Fruit fly (Drosophila melanogaster) whole organism, embryonic: Measurements from ENCODE around the gene Seipin.

Experiments
- Ada2b ChIP-seq: fragments of 200-800 bp; sonication (Bioruptor generic); IDR thresholded peaks from 2 replicates; pipeline ENCODE4 v1.3.6; 2022; ENCODE audit warnings: missing biosample characterization, missing genetic modification characterization
- Awh ChIP-seq: fragments of 200-800 bp; sonication (Bioruptor generic); IDR thresholded peaks from 2 replicates; pipeline ENCODE4, ENCODE4 v1.3.6; 2022; ENCODE audit warnings: missing biosample characterization, missing genetic modification characterization
- BEAF-32 ChIP-seq: fragments of 200-800 bp; sonication (Bioruptor generic); optimal IDR thresholded peaks from 3 replicates; lab custom pipeline; 2017; ENCODE audit warnings: missing biosample characterization, missing genetic modification characterization, mild to moderate bottlenecking, moderate library complexity, missing genetic modification reagents
- Bdp1 ChIP-seq: fragments of 200-800 bp; sonication (Bioruptor generic); optimal IDR thresholded peaks from 3 replicates; lab custom pipeline; 2016; ENCODE audit warnings: missing biosample characterization, missing genetic modification characterization
- CG11085 ChIP-seq: fragments of 200-800 bp; sonication (Bioruptor generic); IDR thresholded peaks from 2 replicates; pipeline ENCODE4 v1.3.6; 2022; ENCODE audit warnings: missing biosample characterization, missing genetic modification characterization
- CG11398 ChIP-seq: fragments of 200-800 bp; sonication (Bioruptor generic); optimal IDR thresholded peaks from 2 replicates; lab custom pipeline; 2016; ENCODE audit warnings: missing biosample characterization, missing genetic modification characterization
- CG12071 ChIP-seq: fragments of 200-800 bp; sonication (Bioruptor generic); optimal IDR thresholded peaks from 3 replicates; lab custom pipeline; 2018; ENCODE audit warnings: missing biosample characterization, mild to moderate bottlenecking, missing genetic modification characterization
- CG16815 ChIP-seq: fragments of 200-800 bp; sonication (Bioruptor generic); optimal IDR thresholded peaks from 3 replicates; lab custom pipeline; 2017; ENCODE audit warnings: missing biosample characterization, mild to moderate bottlenecking, missing genetic modification characterization
- CG18262 ChIP-seq: fragments of 200-800 bp; optimal IDR thresholded peaks from 3 replicates; lab custom pipeline; 2019; ENCODE audit warnings: missing biosample characterization, mild to moderate bottlenecking, missing genetic modification characterization, moderate library complexity
- CG2116 ChIP-seq: fragments of 200-800 bp; sonication (Bioruptor generic); optimal IDR thresholded peaks from 3 replicates; lab custom pipeline; 2018; ENCODE audit warnings: missing biosample characterization, mild to moderate bottlenecking, missing genetic modification characterization
- CG2889 ChIP-seq: fragments of 200-800 bp; sonication (Bioruptor generic); IDR thresholded peaks from 3 replicates; pipeline ENCODE4 v1.3.6; 2022; ENCODE audit warnings: missing biosample characterization, missing genetic modification characterization
- CG30431 ChIP-seq: fragments of 200-800 bp; sonication (Bioruptor generic); optimal IDR thresholded peaks from 2 replicates; lab custom pipeline; 2017; ENCODE audit warnings: missing biosample characterization, missing genetic modification characterization
- CG3065 ChIP-seq: fragments of 200-800 bp; sonication (Bioruptor generic); optimal IDR thresholded peaks from 2 replicates; lab custom pipeline; 2016; ENCODE audit warnings: missing biosample characterization, missing genetic modification characterization
- CG33213 ChIP-seq: fragments of 200-800 bp; sonication (Bioruptor generic); optimal IDR thresholded peaks from 3 replicates; lab custom pipeline; 2016; ENCODE audit warnings: missing biosample characterization, missing genetic modification characterization
- CG4282 ChIP-seq: fragments of 200-800 bp; sonication (Bioruptor generic); optimal IDR thresholded peaks from 2 replicates; lab custom pipeline; 2016; ENCODE audit warnings: missing biosample characterization, missing genetic modification characterization
- CG43689 ChIP-seq: fragments of 200-800 bp; sonication (Bioruptor generic); IDR thresholded peaks from 2 replicates; pipeline ENCODE4 v1.3.6; 2022; ENCODE audit warnings: missing biosample characterization, missing genetic modification characterization
- CG5245 ChIP-seq: fragments of 200-800 bp; sonication (Bioruptor generic); optimal IDR thresholded peaks from 3 replicates; lab custom pipeline; 2016; ENCODE audit warnings: missing biosample characterization, missing genetic modification characterization
- CG5953 ChIP-seq: fragments of 200-800 bp; sonication (Bioruptor generic); IDR thresholded peaks from 2 replicates; pipeline ENCODE4 v1.3.6; 2022; ENCODE audit warnings: missing biosample characterization, missing genetic modification characterization
- CG6813 ChIP-seq: fragments of 200-800 bp; sonication (Bioruptor generic); optimal IDR thresholded peaks from 2 replicates; lab custom pipeline; 2017; ENCODE audit warnings: missing biosample characterization, missing genetic modification characterization, mild to moderate bottlenecking, moderate library complexity, missing genetic modification reagents
- CG9876 ChIP-seq: fragments of 200-800 bp; sonication (Bioruptor generic); optimal IDR thresholded peaks from 2 replicates; lab custom pipeline; 2016; ENCODE audit warnings: missing biosample characterization, missing genetic modification characterization
- CHES-1-like ChIP-seq: fragments of 200-800 bp; sonication (Bioruptor generic); optimal IDR thresholded peaks from 2 replicates; lab custom pipeline; 2016; ENCODE audit warnings: missing biosample characterization, missing genetic modification characterization
- Hmr ChIP-seq: fragments of 200-800 bp; sonication (Bioruptor generic); optimal IDR thresholded peaks from 3 replicates; lab custom pipeline; 2017; ENCODE audit warnings: mild to moderate bottlenecking, missing biosample characterization, missing genetic modification reagents, missing genetic modification characterization
- Hmx ChIP-seq: fragments of 200-800 bp; sonication (Bioruptor generic); optimal IDR thresholded peaks from 2 replicates; lab custom pipeline; 2016; ENCODE audit warnings: missing biosample characterization, missing genetic modification characterization
- Hr39 ChIP-seq: fragments of >200 bp; optimal IDR thresholded peaks from 2 replicates; lab custom pipeline; 2017
- Hr51 ChIP-seq, 2 experiments: fragments of 200-800 bp; sonication (Bioruptor generic); optimal IDR thresholded peaks; 2 replicates in 1 of 2; 3 replicates in 1 of 2; lab custom pipeline; 2016 to 2018; ENCODE audit warnings: missing biosample characterization in 2 of 2, missing genetic modification characterization in 2 of 2, mild to moderate bottlenecking in 1 of 2, moderate library complexity in 1 of 2
- Mrtf ChIP-seq: fragments of 200-800 bp; sonication (Bioruptor generic); IDR thresholded peaks from 3 replicates; pipeline ENCODE4 v1.3.6; 2022; ENCODE audit warnings: missing biosample characterization, missing genetic modification characterization
- Neu2 ChIP-seq: fragments of 200-800 bp; sonication (Bioruptor generic); optimal IDR thresholded peaks from 3 replicates; lab custom pipeline; 2016; ENCODE audit warnings: missing biosample characterization, missing genetic modification characterization, borderline replicate concordance
- Optix ChIP-seq: fragments of 200-800 bp; sonication (Bioruptor generic); IDR thresholded peaks from 3 replicates; pipeline ENCODE4 v1.3.6; 2022; ENCODE audit warnings: missing biosample characterization, missing genetic modification characterization
- Six4 ChIP-seq: fragments of 200-800 bp; sonication (Bioruptor generic); optimal IDR thresholded peaks from 2 replicates; lab custom pipeline; 2016; ENCODE audit warnings: missing biosample characterization, missing genetic modification characterization
- TFAM ChIP-seq: fragments of 200-800 bp; sonication (Bioruptor generic); optimal IDR thresholded peaks from 2 replicates; lab custom pipeline; 2017; ENCODE audit warnings: missing biosample characterization, missing genetic modification characterization, inconsistent platforms
- ap ChIP-seq: fragments of 200-800 bp; sonication (Bioruptor generic); IDR thresholded peaks from 2 replicates; pipeline ENCODE4 v1.3.6; 2022; ENCODE audit warnings: missing biosample characterization, missing genetic modification characterization
- bab2 ChIP-seq: fragments of 200-800 bp; sonication (Bioruptor generic); optimal IDR thresholded peaks from 2 replicates; lab custom pipeline; 2016; ENCODE audit warnings: missing biosample characterization, missing genetic modification characterization
- bcd ChIP-seq: fragments of 200-800 bp; sonication (Bioruptor generic); optimal IDR thresholded peaks from 2 replicates; lab custom pipeline; 2017; ENCODE audit warnings: missing biosample characterization, mild to moderate bottlenecking, missing genetic modification characterization
- dpn ChIP-seq, 2 experiments: fragments of 200-800 bp; sonication (Bioruptor generic); optimal IDR thresholded peaks; 3 replicates each; lab custom pipeline; 2016; ENCODE audit warnings: missing biosample characterization in 2 of 2, missing genetic modification characterization in 2 of 2
- eyg ChIP-seq: fragments of 200-800 bp; sonication (Bioruptor generic); optimal IDR thresholded peaks from 3 replicates; lab custom pipeline; 2016; ENCODE audit warnings: missing biosample characterization, missing genetic modification characterization
- ham ChIP-seq: fragments of 200-800 bp; sonication (Bioruptor generic); IDR thresholded peaks from 2 replicates; pipeline ENCODE4 v1.3.6; 2022; ENCODE audit warnings: missing biosample characterization, missing genetic modification characterization
- ind ChIP-seq: fragments of 200-800 bp; sonication (Bioruptor generic); optimal IDR thresholded peaks from 3 replicates; lab custom pipeline; 2016; ENCODE audit warnings: missing biosample characterization, missing genetic modification characterization
- inv ChIP-seq: fragments of 200-800 bp; sonication (Bioruptor generic); IDR thresholded peaks from 2 replicates; pipeline ENCODE4 v1.3.6; 2022; ENCODE audit warnings: missing biosample characterization, missing genetic modification characterization; ENCODE audit not compliant: partially characterized antibody
- kay ChIP-seq: fragments of 200-800 bp; sonication (Bioruptor generic); optimal IDR thresholded peaks from 2 replicates; lab custom pipeline; 2016; ENCODE audit warnings: missing biosample characterization, missing genetic modification characterization
- mld ChIP-seq: fragments of 200-800 bp; sonication (Bioruptor generic); IDR thresholded peaks from 3 replicates; pipeline ENCODE4 v1.3.6; 2022; ENCODE audit warnings: missing biosample characterization, missing genetic modification characterization; ENCODE audit not compliant: partially characterized antibody
- onecut ChIP-seq: fragments of 200-800 bp; sonication (Bioruptor generic); IDR thresholded peaks from 2 replicates; pipeline ENCODE4 v1.3.6; 2022; ENCODE audit warnings: missing biosample characterization, missing genetic modification characterization
- pnt ChIP-seq: fragments of 200-800 bp; sonication (Bioruptor generic); optimal IDR thresholded peaks from 3 replicates; lab custom pipeline; 2016; ENCODE audit warnings: missing biosample characterization, missing genetic modification characterization
- pum ChIP-seq: fragments of 200-800 bp; sonication (Bioruptor generic); optimal IDR thresholded peaks from 2 replicates; lab custom pipeline; 2016; ENCODE audit warnings: missing biosample characterization, missing genetic modification characterization
- sens-2 ChIP-seq: fragments of 200-800 bp; sonication (Bioruptor generic); IDR thresholded peaks from 2 replicates; pipeline ENCODE4 v1.3.6; 2022; ENCODE audit warnings: missing biosample characterization, missing genetic modification characterization
- sim ChIP-seq: fragments of 200-800 bp; sonication (Bioruptor generic); IDR thresholded peaks from 2 replicates; pipeline ENCODE4 v1.3.6; 2022; ENCODE audit warnings: missing biosample characterization, missing genetic modification characterization
- ssp ChIP-seq: fragments of 200-800 bp; sonication (Bioruptor generic); IDR thresholded peaks from 2 replicates; pipeline ENCODE4 v1.3.6; 2022; ENCODE audit warnings: missing biosample characterization, missing genetic modification characterization
- stwl ChIP-seq: fragments of 200-800 bp; sonication (Bioruptor generic); optimal IDR thresholded peaks from 3 replicates; lab custom pipeline; 2018; ENCODE audit warnings: missing biosample characterization, mild to moderate bottlenecking, missing genetic modification characterization, moderate library complexity
- tap ChIP-seq: fragments of 200-800 bp; optimal IDR thresholded peaks from 3 replicates; lab custom pipeline; 2019; ENCODE audit warnings: missing biosample characterization, mild to moderate bottlenecking, missing genetic modification characterization, moderate library complexity
- vnd ChIP-seq: fragments of 200-800 bp; sonication (Bioruptor generic); IDR thresholded peaks from 3 replicates; pipeline ENCODE4 v1.3.6; 2022; ENCODE audit warnings: missing biosample characterization, missing genetic modification characterization; ENCODE audit not compliant: partially characterized antibody
- zf30C ChIP-seq: fragments of 200-800 bp; sonication (Bioruptor generic); optimal IDR thresholded peaks from 3 replicates; lab custom pipeline; 2018; ENCODE audit warnings: missing biosample characterization, mild to moderate bottlenecking, missing genetic modification characterization

Gene Seipin

dm6 chrX:2608470-2609157 is 11.0 kb upstream of the Seipin start, which contains the start of gene Smyd3 (continued):
- TF ChIP-seq Optix (GFP tag; lab: Robert Waterston, UW) (peak; percentile 65), CG11085 (GFP tag; lab: Robert Waterston, UW) (peak; percentile 63; the same call in 1 of the 2 replicates), CG6813 (GFP tag; lab: Kevin White, UChicago) (peak; percentile 72), mld (no peak), dpn (GFP tag; optimal IDR thresholded peaks at IDR 0.05; lab: Kevin White, UChicago) (peak; percentile 80 to 81), CG33213 (GFP tag; lab: Kevin White, UChicago) (peak; percentile 72), pum (GFP tag; lab: Kevin White, UChicago) (peak; percentile 70), CG18262 (tag; lab: Kevin White, UChicago) (peak; percentile 66), Neu2 (no peak), Mrtf (peak; percentile 72; the same call in 2 of the 3 replicates), tap (no peak), CG2116 (peak; percentile 42), Bdp1 (peak; percentile 74), CG11398 (GFP tag; lab: Kevin White, UChicago) (peak; percentile 39), Six4 (GFP tag; lab: Kevin White, UChicago) (peak; percentile 42), BEAF-32 (GFP tag; lab: Kevin White, UChicago) (peak; percentile 14), Hr39 (lab: Kevin White, UChicago) (no peak), bab2 (peak; percentile 73), zf30C (GFP tag; lab: Kevin White, UChicago) (no peak), pnt (GFP tag; lab: Kevin White, UChicago) (peak; percentile 61), sim (GFP tag; lab: Robert Waterston, UW) (no peak), eyg (GFP tag; lab: Kevin White, UChicago) (peak; percentile 62), CHES-1-like (GFP tag; lab: Kevin White, UChicago) (peak; percentile 70), vnd (GFP tag; lab: Robert Waterston, UW) (no peak), stwl (tag; lab: Kevin White, UChicago) (peak; percentile 17), Ada2b (GFP tag; lab: Robert Waterston, UW) (peak; percentile 78), kay (GFP tag; lab: Kevin White, UChicago) (peak; percentile 44), sens-2 (peak; percentile 60; the same call in 1 of the 2 replicates), CG16815 (GFP tag; lab: Kevin White, UChicago) (peak; percentile 55), CG3065 (peak; percentile 21), ham (GFP tag; lab: Robert Waterston, UW) (no peak), Awh (GFP tag; lab: Robert Waterston, UW) (peak; percentile 82), Hr51 (GFP tag; optimal IDR thresholded peaks at IDR 0.05; lab: Kevin White, UChicago) (peak; percentile 70 to 77), CG43689 (GFP tag; lab: Robert Waterston, UW) (peak; percentile 35; the same call in 1 of the 2 replicates), CG5953 (peak; percentile 78), ssp (peak; percentile 60), Hmr (GFP tag; lab: Kevin White, UChicago) (peak; percentile 80), TFAM (GFP tag; lab: Kevin White, UChicago) (no peak), Hmx (GFP tag; lab: Kevin White, UChicago) (no peak), CG9876 (GFP tag; lab: Kevin White, UChicago) (no peak), CG2889 (GFP tag; lab: Robert Waterston, UW) (peak; percentile 76), inv (GFP tag; lab: Robert Waterston, UW) (no peak), ap (GFP tag; lab: Robert Waterston, UW) (peak; percentile 72), bcd (peak; percentile 67), ind (GFP tag; lab: Kevin White, UChicago) (peak; percentile 84), CG5245 (GFP tag; lab: Kevin White, UChicago) (peak; percentile 61), CG4282 (no peak), CG12071 (GFP tag; lab: Kevin White, UChicago) (peak; percentile 53), onecut (GFP tag; lab: Robert Waterston, UW) (peak; percentile 55), CG30431 (GFP tag; lab: Kevin White, UChicago) (peak; percentile 62)
